Worm (Caenorhabditis elegans): ENCODE results near the gene T21D12.11.

T21D12.11 gene

ce11 chrIV:274185-274584, 5.0 kb downstream of the T21D12.11 start, which contains the start of gene sma-10 (continued):
- TF ChIP-seq nhr-47 (tag; optimal IDR thresholded peaks at IDR 0.05), result no peak
- peak in 1 of 2 experiments; percentile 56 for TF ChIP-seq mdl-1 (tag; optimal IDR thresholded peaks at IDR 0.05)
- TF ChIP-seq snu-23 (GFP tag; optimal IDR thresholded peaks at IDR 0.05), result peak; percentile 55
- TF ChIP-seq mep-1 (tag; optimal IDR thresholded peaks at IDR 0.05), result peak; percentile 28
- no peak for TF ChIP-seq lin-13 (GFP tag; optimal IDR thresholded peaks at IDR 0.05)
- TF ChIP-seq nhr-20 (tag; optimal IDR thresholded peaks at IDR 0.05), result peak; percentile 68
- no peak for TF ChIP-seq hlh-4 (tag; optimal IDR thresholded peaks at IDR 0.05)
- TF ChIP-seq nhr-85 (tag), result peak; percentile 9
- no peak for TF ChIP-seq mef-2 (tag; optimal IDR thresholded peaks at IDR 0.05)
- TF ChIP-seq snpc-4 (tag; optimal IDR thresholded peaks at IDR 0.05), result no peak
- no peak for TF ChIP-seq sptf-1 (tag; optimal IDR thresholded peaks at IDR 0.05)
- peak in 1 of 2 experiments; percentile 72 for TF ChIP-seq lin-35 (GFP tag; optimal IDR thresholded peaks at IDR 0.05)
- no peak for TF ChIP-seq nhr-76 (tag; optimal IDR thresholded peaks at IDR 0.05)
- TF ChIP-seq nhr-77 (tag; optimal IDR thresholded peaks at IDR 0.05), result peak; percentile 31

ce11 chrIV:275146-275545, 5.9 kb downstream of the T21D12.11 start:
- TF ChIP-seq lsy-2 (tag; optimal IDR thresholded peaks at IDR 0.05), result peak in 1 of 2 experiments; percentile 3
- TF ChIP-seq elt-2 (tag; optimal IDR thresholded peaks at IDR 0.05), result peak; percentile 65
- no peak for TF ChIP-seq C34B4.2 (tag; optimal IDR thresholded peaks at IDR 0.05)

ce11 chrIV:278284-278683, 9.1 kb downstream of the T21D12.11 start:
- TF ChIP-seq elt-2 (tag; optimal IDR thresholded peaks at IDR 0.05) (no peak), efl-1 (optimal IDR thresholded peaks at IDR 0.05) (no peak), efl-1 (GFP tag; optimal IDR thresholded peaks at IDR 0.05 in 1 of 2) (peak in 1 of 2 experiments; percentile 68), blmp-1 (tag; optimal IDR thresholded peaks at IDR 0.05) (no peak)

- TF ChIP-seq nhr-28 (tag; optimal IDR thresholded peaks at IDR 0.05), result no peak
- peak; percentile 28 for TF ChIP-seq lin-14 (GFP tag; optimal IDR thresholded peaks at IDR 0.05)
- TF ChIP-seq mep-1 (tag; optimal IDR thresholded peaks at IDR 0.05), result peak; percentile 6
- no peak for TF ChIP-seq lin-15B (tag; optimal IDR thresholded peaks at IDR 0.05)
- no peak for TF ChIP-seq elt-2 (tag; optimal IDR thresholded peaks at IDR 0.05)
- TF ChIP-seq unc-30 (tag; optimal IDR thresholded peaks at IDR 0.05), result no peak
- TF ChIP-seq hlh-4 (tag; optimal IDR thresholded peaks at IDR 0.05), result no peak
- no peak for TF ChIP-seq dpl-1 (GFP tag; optimal IDR thresholded peaks at IDR 0.05)
- no peak for TF ChIP-seq aly-2 (tag; optimal IDR thresholded peaks at IDR 0.05)
- no peak for TF ChIP-seq ceh-90 (tag; optimal IDR thresholded peaks at IDR 0.05)
- peak; percentile 6 for TF ChIP-seq rnt-1 (tag; optimal IDR thresholded peaks at IDR 0.05)
- TF ChIP-seq Y116A8C.19 (tag; optimal IDR thresholded peaks at IDR 0.05; ENCODE audit: borderline replicate concordance), result no peak
- TF ChIP-seq sox-4 (tag; optimal IDR thresholded peaks at IDR 0.05), result no peak
- TF ChIP-seq efl-1 (optimal IDR thresholded peaks at IDR 0.05), result no peak
- peak in 1 of 2 experiments; percentile 74 for TF ChIP-seq efl-1 (GFP tag; optimal IDR thresholded peaks at IDR 0.05 in 1 of 2)
- no peak for TF ChIP-seq C04F5.9 (tag; optimal IDR thresholded peaks at IDR 0.05)
- TF ChIP-seq lin-35 (GFP tag; optimal IDR thresholded peaks at IDR 0.05), result no peak
- TF ChIP-seq ces-1 (GFP tag; optimal IDR thresholded peaks at IDR 0.05), result no peak
- TF ChIP-seq nhr-85 (tag), result peak; percentile 17
- no peak for TF ChIP-seq ztf-4 (tag; optimal IDR thresholded peaks at IDR 0.05)
- TF ChIP-seq pag-3 (tag; optimal IDR thresholded peaks at IDR 0.05; ENCODE audit: borderline replicate concordance, insufficient read depth), result no peak
- TF ChIP-seq aha-1 (tag; optimal IDR thresholded peaks at IDR 0.05), result no peak
- no peak for TF ChIP-seq snu-23 (GFP tag; optimal IDR thresholded peaks at IDR 0.05)
- TF ChIP-seq nhr-19 (GFP tag; conservative IDR thresholded peaks at IDR 0.05), result no peak
- no peak for TF ChIP-seq mab-9 (GFP tag; IDR thresholded peaks at IDR 0.05)
- TF ChIP-seq xbp-1 (tag; optimal IDR thresholded peaks at IDR 0.05), result no peak
Observed at ce11 chrIV:282008-282407, 12.8 kb downstream of the T21D12.11 start.
